Fruit fly (Drosophila melanogaster) S2 (cell line): ENCODE data around the gene CG9630.

Experiments
- CG8478 ChIP-seq: fragments of >200 bp; optimal IDR thresholded peaks from 2 replicates; lab custom pipeline; 2018
- CTCF ChIP-seq, 2 experiments: fragments of >200 bp; optimal IDR thresholded peaks; 2 replicates each; lab custom pipeline; 2018

- TF ChIP-seq CG8478 (no peak), CTCF (optimal IDR thresholded peaks at IDR 0.05; lab: Kevin White, UChicago) (no peak)
Measured at dm6 chr3R:8225461-8225971, 44.2 kb downstream of the CG9630 start.
